Fruit fly (Drosophila melanogaster): Measurements from ENCODE around the gene CG5196.

Gene CG5196

dm6 chr3R:12386965-12387364, 21.2 kb upstream of the CG5196 start, which contains the start of gene CG33098:
CG33098 (plus strand) TSS chr3R:12387188.
- no peak for TF ChIP-seq Sin3A (optimal IDR thresholded peaks at IDR 0.05)
- no peak for TF ChIP-seq ttk (optimal IDR thresholded peaks at IDR 0.05)
- no peak for TF ChIP-seq h (optimal IDR thresholded peaks at IDR 0.05)
- TF ChIP-seq insv (optimal IDR thresholded peaks at IDR 0.05) = no peak
- no peak for TF ChIP-seq Myc (optimal IDR thresholded peaks at IDR 0.05)

dm6 chr3R:12395880-12396279, 12.2 kb upstream of the CG5196 start, which contains the start of the genes CG10096 and CG10097:
CG10096 (minus strand) TSS chr3R:12395980.
CG10097 (minus strand) TSS chr3R:12395980.
- TF ChIP-seq Sin3A (optimal IDR thresholded peaks at IDR 0.05) (no peak), ttk (optimal IDR thresholded peaks at IDR 0.05) (no peak), h (optimal IDR thresholded peaks at IDR 0.05) (no peak), Myc (optimal IDR thresholded peaks at IDR 0.05) (no peak), insv (optimal IDR thresholded peaks at IDR 0.05) (no peak), psq (optimal IDR thresholded peaks at IDR 0.05) (no peak)

- TF ChIP-seq Sin3A (optimal IDR thresholded peaks at IDR 0.05) = no peak
- no peak for TF ChIP-seq ttk (optimal IDR thresholded peaks at IDR 0.05)
- TF ChIP-seq h (optimal IDR thresholded peaks at IDR 0.05) = no peak
- TF ChIP-seq insv (optimal IDR thresholded peaks at IDR 0.05) = no peak
- TF ChIP-seq psq (optimal IDR thresholded peaks at IDR 0.05) = no peak
- TF ChIP-seq Myc (optimal IDR thresholded peaks at IDR 0.05) = no peak
These were observed 10.1 kb upstream of the CG5196 start for dm6 chr3R:12398054-12398453.

- TF ChIP-seq insv (optimal IDR thresholded peaks at IDR 0.05) = no peak
- TF ChIP-seq Sin3A (optimal IDR thresholded peaks at IDR 0.05) = no peak
- TF ChIP-seq h (optimal IDR thresholded peaks at IDR 0.05) = no peak
- TF ChIP-seq ttk (optimal IDR thresholded peaks at IDR 0.05) = no peak
- no peak for TF ChIP-seq Myc (optimal IDR thresholded peaks at IDR 0.05)
- TF ChIP-seq psq (optimal IDR thresholded peaks at IDR 0.05) = no peak
These were observed 9.4 kb upstream of the CG5196 start, which contains the start of gene Cyp9f3 for dm6 chr3R:12398620-12399247. Cyp9f3 (minus strand) TSS chr3R:12398929.

dm6 chr3R:12401672-12402296, 6.3 kb upstream of the CG5196 start, which contains the start of gene DNAlig3:
DNAlig3 (minus strand) TSS chr3R:12401839.
- TF ChIP-seq h (optimal IDR thresholded peaks at IDR 0.05) (no peak), ttk (optimal IDR thresholded peaks at IDR 0.05) (no peak), Myc (optimal IDR thresholded peaks at IDR 0.05) (no peak), insv (optimal IDR thresholded peaks at IDR 0.05) (peak; percentile 84), Sin3A (optimal IDR thresholded peaks at IDR 0.05) (no peak), psq (optimal IDR thresholded peaks at IDR 0.05) (no peak)

dm6 chr3R:12402935-12403334, 5.2 kb upstream of the CG5196 start:
- no peak for TF ChIP-seq Myc (optimal IDR thresholded peaks at IDR 0.05)
- no peak for TF ChIP-seq psq (optimal IDR thresholded peaks at IDR 0.05)
- TF ChIP-seq insv (optimal IDR thresholded peaks at IDR 0.05) = no peak
- no peak for TF ChIP-seq h (optimal IDR thresholded peaks at IDR 0.05)
- no peak for TF ChIP-seq ttk (optimal IDR thresholded peaks at IDR 0.05)
- TF ChIP-seq Sin3A (optimal IDR thresholded peaks at IDR 0.05) = no peak

dm6 chr3R:12405134-12405533, 3.0 kb upstream of the CG5196 start:
- no peak for TF ChIP-seq insv (optimal IDR thresholded peaks at IDR 0.05)
- no peak for TF ChIP-seq Sin3A (optimal IDR thresholded peaks at IDR 0.05)
- TF ChIP-seq h (optimal IDR thresholded peaks at IDR 0.05) = no peak
- TF ChIP-seq Myc (optimal IDR thresholded peaks at IDR 0.05) = no peak
- no peak for TF ChIP-seq ttk (optimal IDR thresholded peaks at IDR 0.05)
- no peak for TF ChIP-seq psq (optimal IDR thresholded peaks at IDR 0.05)

DNA sequence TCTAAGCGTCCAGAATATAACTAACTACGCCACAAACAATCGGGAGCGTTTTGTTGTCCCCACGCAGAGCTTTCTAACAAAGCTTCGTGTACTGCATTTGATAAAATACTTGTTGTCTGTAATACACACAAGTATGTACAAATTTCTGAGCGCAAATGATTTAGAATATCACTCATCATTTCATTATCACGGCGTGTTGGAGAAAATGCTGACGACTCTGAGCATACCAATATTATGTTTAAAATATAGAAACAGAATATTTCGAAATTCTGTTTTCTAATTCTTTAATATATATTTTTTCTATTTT, 2.2 kb upstream of the CG5196 start, which contains the start of gene Cyp9f2:
Cyp9f2 (minus strand) TSS at position 101 of the 307 bp plus-strand sequence.
- TF ChIP-seq Sin3A (optimal IDR thresholded peaks at IDR 0.05) = no peak
- no peak for TF ChIP-seq psq (optimal IDR thresholded peaks at IDR 0.05)
- no peak for TF ChIP-seq Myc (optimal IDR thresholded peaks at IDR 0.05)
- TF ChIP-seq insv (optimal IDR thresholded peaks at IDR 0.05) = no peak
- no peak for TF ChIP-seq ttk (optimal IDR thresholded peaks at IDR 0.05)
- TF ChIP-seq h (optimal IDR thresholded peaks at IDR 0.05) = no peak

- TF ChIP-seq h (optimal IDR thresholded peaks at IDR 0.05) (no peak), insv (optimal IDR thresholded peaks at IDR 0.05) (no peak), ttk (optimal IDR thresholded peaks at IDR 0.05) (no peak), Sin3A (optimal IDR thresholded peaks at IDR 0.05) (no peak), Myc (optimal IDR thresholded peaks at IDR 0.05) (no peak), psq (optimal IDR thresholded peaks at IDR 0.05) (no peak)
These were observed 1.6 kb upstream of the CG5196 start, which contains the start of gene CG5167 for dm6 chr3R:12406235-12407196. CG5167 (plus strand) TSS chr3R:12406532.

- TF ChIP-seq Myc (optimal IDR thresholded peaks at IDR 0.05) (no peak), h (optimal IDR thresholded peaks at IDR 0.05) (no peak), psq (optimal IDR thresholded peaks at IDR 0.05) (no peak), Sin3A (optimal IDR thresholded peaks at IDR 0.05) (no peak)
These were observed 3.3 kb downstream of the CG5196 start for dm6 chr3R:12411449-12411848.

dm6 chr3R:12413274-12413958, 5.3 kb downstream of the CG5196 start, which contains the start of the genes Dip-C and pps:
Dip-C (minus strand) TSS chr3R:12413759.
pps (plus strand) TSS chr3R:12413828.
- no peak for TF ChIP-seq ttk (optimal IDR thresholded peaks at IDR 0.05)
- no peak for TF ChIP-seq Myc (optimal IDR thresholded peaks at IDR 0.05)
- no peak for TF ChIP-seq insv (optimal IDR thresholded peaks at IDR 0.05)
- no peak for TF ChIP-seq psq (optimal IDR thresholded peaks at IDR 0.05)
- no peak for TF ChIP-seq h (optimal IDR thresholded peaks at IDR 0.05)
- TF ChIP-seq Sin3A (optimal IDR thresholded peaks at IDR 0.05) = no peak

Measured in Kc167 (cell line).